Worm (Caenorhabditis elegans): ENCODE data around the gene F47B8.5.

The F47B8.5 gene

ce11 chrV:14347234-14347826 lies 19.7 kb upstream of the F47B8.5 start, which contains the start of gene cept-2 (continued):
- TF ChIP-seq snpc-3.4 (tag; optimal IDR thresholded peaks at IDR 0.05), result peak; percentile 80
- TF ChIP-seq Y53G8AR.9 (GFP tag; conservative IDR thresholded peaks at IDR 0.05), result no peak
- peak; percentile 75 for TF ChIP-seq C06A6.2 (GFP tag; conservative IDR thresholded peaks at IDR 0.05)
- TF ChIP-seq ccch-3 (GFP tag; optimal IDR thresholded peaks at IDR 0.05), result no peak
- TF ChIP-seq mcd-1 (GFP tag; IDR thresholded peaks at IDR 0.05), result peak; percentile 98
- no peak for TF ChIP-seq ets-4 (GFP tag; optimal IDR thresholded peaks at IDR 0.05)
- TF ChIP-seq ekl-4 (GFP tag; IDR thresholded peaks at IDR 0.05), result peak; percentile 81
- TF ChIP-seq snpc-4 (GFP tag; optimal IDR thresholded peaks at IDR 0.05), result no peak
- peak in 2 of 4 experiments; percentile 57 to 70 for TF ChIP-seq snpc-4 (tag; optimal IDR thresholded peaks at IDR 0.05)
- peak; percentile 92 for TF ChIP-seq dox-1 (GFP tag; IDR thresholded peaks at IDR 0.05)
- TF ChIP-seq Y79H2A.3 (GFP tag; conservative IDR thresholded peaks at IDR 0.05), result no peak
- TF ChIP-seq nfya-2 (GFP tag; IDR thresholded peaks at IDR 0.05), result no peak
- no peak for TF ChIP-seq F10E7.11 (tag; optimal IDR thresholded peaks at IDR 0.05)
- TF ChIP-seq ztf-25 (GFP tag; IDR thresholded peaks at IDR 0.05), result no peak
- peak; percentile 41 for TF ChIP-seq athp-1 (tag; optimal IDR thresholded peaks at IDR 0.05)
- peak; percentile 66 for TF ChIP-seq snpc-1.3 (tag; optimal IDR thresholded peaks at IDR 0.05; ENCODE audit: insufficient read depth)
- peak; percentile 95 for TF ChIP-seq ZK185.1 (tag; optimal IDR thresholded peaks at IDR 0.05; ENCODE audit: poor library complexity, severe bottlenecking)
- no peak for TF ChIP-seq lin-54 (GFP tag; optimal IDR thresholded peaks at IDR 0.05)
- no peak for TF ChIP-seq ztf-22 (GFP tag; optimal IDR thresholded peaks at IDR 0.05)
- TF ChIP-seq hlh-12 (tag; optimal IDR thresholded peaks at IDR 0.05), result no peak
- no peak for TF ChIP-seq bed-1 (GFP tag; IDR thresholded peaks at IDR 0.05)
- TF ChIP-seq lsy-27 (tag; optimal IDR thresholded peaks at IDR 0.05; ENCODE audit: borderline replicate concordance, insufficient read depth), result no peak
- TF ChIP-seq F37B4.10 (GFP tag; IDR thresholded peaks at IDR 0.05), result no peak
- TF ChIP-seq aptf-3 (GFP tag; IDR thresholded peaks at IDR 0.05), result no peak
- TF ChIP-seq lir-1 (GFP tag; conservative IDR thresholded peaks at IDR 0.05), result peak; percentile 68
- peak; percentile 67 for TF ChIP-seq nfyb-1 (GFP tag; IDR thresholded peaks at IDR 0.05)
- TF ChIP-seq ceh-40 (GFP tag; IDR thresholded peaks at IDR 0.05), result no peak
- no peak for TF ChIP-seq ceh-79 (tag; optimal IDR thresholded peaks at IDR 0.05)
- peak; percentile 39 for TF ChIP-seq rpc-1 (optimal IDR thresholded peaks at IDR 0.05)
- peak; percentile 2 for TF ChIP-seq rpc-1 (tag; optimal IDR thresholded peaks at IDR 0.05)
- TF ChIP-seq let-607 (tag; optimal IDR thresholded peaks at IDR 0.05), result peak; percentile 76 to 81
- TF ChIP-seq attf-5 (GFP tag; optimal IDR thresholded peaks at IDR 0.05), result peak; percentile 87
- no peak for TF ChIP-seq sea-2 (GFP tag; IDR thresholded peaks at IDR 0.05)
- no peak for TF ChIP-seq B0035.1 (tag; optimal IDR thresholded peaks at IDR 0.05)
- no peak for TF ChIP-seq repo-1 (tag; optimal IDR thresholded peaks at IDR 0.05)
- TF ChIP-seq ceh-91 (GFP tag; IDR thresholded peaks at IDR 0.05), result 0 out of 2 replicates have a peak, but pooled peaks have one; percentile 30
- TF ChIP-seq hmg-1.2 (GFP tag; IDR thresholded peaks at IDR 0.05), result peak; percentile 62
- no peak for TF ChIP-seq B0019.2 (GFP tag; conservative IDR thresholded peaks at IDR 0.05)
- no peak for TF ChIP-seq zfh-2 (GFP tag; conservative IDR thresholded peaks at IDR 0.05)
- no peak for TF ChIP-seq ceh-58 (GFP tag; IDR thresholded peaks at IDR 0.05)
- no peak for TF ChIP-seq dpff-1 (tag; optimal IDR thresholded peaks at IDR 0.05)
- TF ChIP-seq nhr-90 (tag; optimal IDR thresholded peaks at IDR 0.05), result no peak
- no peak for TF ChIP-seq lag-1 (GFP tag; IDR thresholded peaks at IDR 0.05)
- peak; percentile 80 for TF ChIP-seq ztf-18 (tag; optimal IDR thresholded peaks at IDR 0.05)
- TF ChIP-seq ztf-3 (GFP tag; optimal IDR thresholded peaks at IDR 0.05), result no peak
- TF ChIP-seq F39B2.1 (GFP tag; IDR thresholded peaks at IDR 0.05), result no peak
